Worm (Caenorhabditis elegans): ENCODE data around the gene sqv-3.

DNA sequence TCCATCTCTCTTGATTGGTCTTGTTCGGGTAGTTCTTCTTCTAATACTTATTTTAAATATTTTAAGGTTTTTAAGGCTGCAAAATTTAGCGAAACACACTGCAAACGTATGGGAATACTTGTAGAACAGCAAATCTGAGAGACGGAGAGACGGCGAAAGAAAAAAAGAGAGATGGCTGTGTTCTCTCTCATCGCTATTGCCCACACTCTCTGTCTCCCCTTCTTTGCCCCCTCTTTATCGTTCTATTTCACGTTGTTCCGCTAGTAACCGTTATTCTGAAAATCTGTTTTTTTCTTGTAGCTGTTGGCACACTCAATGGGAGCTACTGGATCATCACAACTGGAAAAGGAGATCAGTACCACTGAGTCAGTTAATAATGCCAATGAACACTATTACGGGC is 3.8 kb downstream of the sqv-3 start, which contains the start of gene usp-46:
- TF ChIP-seq zag-1 (tag; optimal IDR thresholded peaks at IDR 0.05) (no peak), mdl-1 (tag; optimal IDR thresholded peaks at IDR 0.05) (no peak), ama-1 (optimal IDR thresholded peaks at IDR 0.05) (no peak), fkh-2 (tag; optimal IDR thresholded peaks at IDR 0.05) (no peak), ztf-11 (tag; optimal IDR thresholded peaks at IDR 0.05) (no peak), nhr-43 (tag; optimal IDR thresholded peaks at IDR 0.05; ENCODE audit: poor library complexity, severe bottlenecking) (no peak), pqm-1 (tag; optimal IDR thresholded peaks at IDR 0.05) (no peak), fkh-10 (GFP tag; optimal IDR thresholded peaks at IDR 0.05) (no peak), nhr-11 (tag; optimal IDR thresholded peaks at IDR 0.05) (no peak), ztf-4 (tag; optimal IDR thresholded peaks at IDR 0.05) (no peak), egl-27 (tag; optimal IDR thresholded peaks at IDR 0.05) (no peak), nhr-67 (tag; optimal IDR thresholded peaks at IDR 0.05) (no peak), R02D3.7 (tag; optimal IDR thresholded peaks at IDR 0.05) (no peak)

Data from whole organism, L3 larva.